Fruit fly (Drosophila melanogaster) S2 (cell line): ENCODE data around the gene DCAF12.

Experiments used
- CG8478 ChIP-seq: fragments of >200 bp; optimal IDR thresholded peaks from 2 replicates; lab custom pipeline; 2018
- CTCF ChIP-seq, 2 experiments: fragments of >200 bp; optimal IDR thresholded peaks; 2 replicates each; lab custom pipeline; 2018

dm6 chr3R:11973826-11974225, 43.0 kb downstream of the DCAF12 start:
- TF ChIP-seq CG8478 (lab: Kevin White, UChicago) (no peak), CTCF (optimal IDR thresholded peaks at IDR 0.05; lab: Kevin White, UChicago) (no peak)
